Fruit fly (Drosophila melanogaster) whole organism, embryonic: ENCODE measurements around the gene CG9316.

Experiments
- Antp ChIP-seq: fragments of 200-800 bp; sonication (Bioruptor generic); optimal IDR thresholded peaks from 3 replicates; lab custom pipeline; 2016; ENCODE audit warnings: missing biosample characterization, missing genetic modification characterization
- Atf3 ChIP-seq: fragments of 200-800 bp; sonication (Bioruptor generic); optimal IDR thresholded peaks from 3 replicates; lab custom pipeline; 2016; ENCODE audit warnings: missing biosample characterization, missing genetic modification characterization
- Bteb2 ChIP-seq: fragments of 200-800 bp; sonication (Bioruptor generic); optimal IDR thresholded peaks from 2 replicates; lab custom pipeline; 2016; ENCODE audit warnings: missing biosample characterization, missing genetic modification characterization
- C15 ChIP-seq: fragments of 200-800 bp; sonication (Bioruptor generic); IDR thresholded peaks from 3 replicates; pipeline ENCODE4 v1.3.6; 2022; ENCODE audit warnings: missing biosample characterization, missing genetic modification characterization
- CG10209 ChIP-seq: fragments of 200-800 bp; sonication (Bioruptor generic); optimal IDR thresholded peaks from 3 replicates; lab custom pipeline; 2017; ENCODE audit warnings: missing biosample characterization, mild to moderate bottlenecking, missing genetic modification characterization, missing genetic modification reagents
- CG1024 ChIP-seq: fragments of 200-800 bp; sonication (Bioruptor generic); IDR thresholded peaks from 2 replicates; pipeline ENCODE4 v1.3.6; 2022; ENCODE audit warnings: missing biosample characterization, missing genetic modification characterization
- CG11695 ChIP-seq: fragments of 200-800 bp; sonication (Bioruptor generic); IDR thresholded peaks from 3 replicates; pipeline ENCODE4 v1.3.6; 2022; ENCODE audit warnings: missing biosample characterization, missing genetic modification characterization
- CG11723 ChIP-seq: fragments of 200-800 bp; sonication (Bioruptor generic); optimal IDR thresholded peaks from 2 replicates; lab custom pipeline; 2017; ENCODE audit warnings: missing biosample characterization, mild to moderate bottlenecking, missing genetic modification characterization
- CG13894 ChIP-seq: fragments of 200-800 bp; sonication (Bioruptor generic); optimal IDR thresholded peaks from 3 replicates; lab custom pipeline; 2018; ENCODE audit warnings: missing biosample characterization, mild to moderate bottlenecking, missing genetic modification characterization, moderate library complexity
- CG15514 ChIP-seq: fragments of 200-800 bp; sonication (Bioruptor generic); optimal IDR thresholded peaks from 3 replicates; lab custom pipeline; 2017; ENCODE audit warnings: missing biosample characterization, missing genetic modification characterization, mild to moderate bottlenecking, moderate library complexity, missing genetic modification reagents
- CG1647 ChIP-seq: fragments of 200-800 bp; sonication (Bioruptor generic); optimal IDR thresholded peaks from 3 replicates; lab custom pipeline; 2016; ENCODE audit warnings: missing biosample characterization, missing genetic modification characterization
- CG4424 ChIP-seq: fragments of 200-800 bp; sonication (Bioruptor generic); optimal IDR thresholded peaks from 3 replicates; lab custom pipeline; 2016; ENCODE audit warnings: missing biosample characterization, missing genetic modification characterization
- CG4707 ChIP-seq: fragments of 200-800 bp; sonication (Bioruptor generic); optimal IDR thresholded peaks from 2 replicates; lab custom pipeline; 2018; ENCODE audit warnings: missing biosample characterization, mild to moderate bottlenecking, missing genetic modification characterization, moderate library complexity
- CG7271 ChIP-seq: fragments of 200-800 bp; sonication (Bioruptor generic); optimal IDR thresholded peaks from 2 replicates; lab custom pipeline; 2018; ENCODE audit warnings: missing biosample characterization, mild to moderate bottlenecking, missing genetic modification characterization, moderate library complexity
- CG8478 ChIP-seq: fragments of >200 bp; optimal IDR thresholded peaks from 2 replicates; lab custom pipeline; 2018
- CoRest ChIP-seq: fragments of 200-800 bp; sonication (Bioruptor generic); optimal IDR thresholded peaks from 3 replicates; lab custom pipeline; 2018; ENCODE audit warnings: missing biosample characterization, mild to moderate bottlenecking, missing genetic modification characterization, moderate library complexity
- D19B ChIP-seq: fragments of 200-800 bp; sonication (Bioruptor generic); optimal IDR thresholded peaks from 2 replicates; lab custom pipeline; 2017; ENCODE audit warnings: missing biosample characterization, mild to moderate bottlenecking, missing genetic modification characterization
- Dip3 ChIP-seq: fragments of 200-800 bp; sonication (Bioruptor generic); optimal IDR thresholded peaks from 3 replicates; lab custom pipeline; 2016; ENCODE audit warnings: missing biosample characterization, missing genetic modification characterization
- Dll ChIP-seq: fragments of 200-800 bp; sonication (Bioruptor generic); IDR thresholded peaks from 4 replicates; pipeline ENCODE4 v1.3.6; 2022; ENCODE audit warnings: missing biosample characterization, missing genetic modification characterization; ENCODE audit not compliant: partially characterized antibody
- Doc2 ChIP-seq: fragments of 200-800 bp; sonication (Bioruptor generic); IDR thresholded peaks from 2 replicates; pipeline ENCODE4 v1.3.6; 2022; ENCODE audit warnings: missing biosample characterization, missing genetic modification characterization
- HLHmδ ChIP-seq: fragments of 200-800 bp; sonication (Bioruptor generic); optimal IDR thresholded peaks from 2 replicates; lab custom pipeline; 2018; ENCODE audit warnings: missing biosample characterization, mild to moderate bottlenecking, missing genetic modification characterization, moderate library complexity
- Hmr ChIP-seq: fragments of 200-800 bp; sonication (Bioruptor generic); optimal IDR thresholded peaks from 3 replicates; lab custom pipeline; 2017; ENCODE audit warnings: mild to moderate bottlenecking, missing biosample characterization, missing genetic modification reagents, missing genetic modification characterization
- Hr3 ChIP-seq: fragments of 200-800 bp; sonication (Bioruptor generic); optimal IDR thresholded peaks from 3 replicates; lab custom pipeline; 2016; ENCODE audit warnings: missing biosample characterization, missing genetic modification characterization
- Opbp ChIP-seq: fragments of 200-800 bp; sonication (Bioruptor generic); IDR thresholded peaks from 3 replicates; pipeline ENCODE4 v1.3.6; 2022; ENCODE audit warnings: missing biosample characterization, missing genetic modification characterization; ENCODE audit not compliant: partially characterized antibody
- Rfx ChIP-seq: fragments of 200-800 bp; sonication (Bioruptor generic); IDR thresholded peaks from 2 replicates; pipeline ENCODE4 v1.3.6; 2022; ENCODE audit warnings: missing biosample characterization, missing genetic modification characterization
- Six4 ChIP-seq: fragments of 200-800 bp; sonication (Bioruptor generic); optimal IDR thresholded peaks from 2 replicates; lab custom pipeline; 2016; ENCODE audit warnings: missing biosample characterization, missing genetic modification characterization
- Xrp1 ChIP-seq: fragments of 200-800 bp; sonication (Bioruptor generic); IDR thresholded peaks from 2 replicates; pipeline ENCODE4 v1.3.6; 2022; ENCODE audit warnings: missing biosample characterization, missing genetic modification characterization
- bcd ChIP-seq: fragments of 200-800 bp; sonication (Bioruptor generic); optimal IDR thresholded peaks from 2 replicates; lab custom pipeline; 2017; ENCODE audit warnings: missing biosample characterization, mild to moderate bottlenecking, missing genetic modification characterization
- bigmax ChIP-seq: fragments of 200-800 bp; sonication (Bioruptor generic); optimal IDR thresholded peaks from 2 replicates; lab custom pipeline; 2018; ENCODE audit warnings: missing biosample characterization, mild to moderate bottlenecking, missing genetic modification characterization
- chinmo ChIP-seq: fragments of 200-800 bp; sonication (Bioruptor generic); IDR thresholded peaks from 4 replicates; pipeline ENCODE4 v1.3.6; 2022; ENCODE audit warnings: missing biosample characterization, missing genetic modification characterization; ENCODE audit not compliant: partially characterized antibody
- ci ChIP-seq: fragments of 200-800 bp; sonication (Bioruptor generic); IDR thresholded peaks from 3 replicates; pipeline ENCODE4 v1.3.6; 2022; ENCODE audit warnings: missing biosample characterization, missing genetic modification characterization
- dysf ChIP-seq: fragments of 200-800 bp; sonication (Bioruptor generic); IDR thresholded peaks from 3 replicates; pipeline ENCODE4 v1.3.6; 2022; ENCODE audit warnings: missing biosample characterization, missing genetic modification characterization
- fu2 ChIP-seq: fragments of 200-800 bp; sonication (Bioruptor generic); optimal IDR thresholded peaks from 2 replicates; lab custom pipeline; 2016; ENCODE audit warnings: missing biosample characterization, missing genetic modification characterization
- gcm2 ChIP-seq: fragments of 200-800 bp; sonication (Bioruptor generic); optimal IDR thresholded peaks from 2 replicates; lab custom pipeline; 2016; ENCODE audit warnings: missing biosample characterization, missing genetic modification characterization
- her ChIP-seq: fragments of 200-800 bp; sonication (Bioruptor generic); optimal IDR thresholded peaks from 2 replicates; lab custom pipeline; 2016; ENCODE audit warnings: missing biosample characterization, missing genetic modification characterization
- ind ChIP-seq: fragments of 200-800 bp; sonication (Bioruptor generic); optimal IDR thresholded peaks from 3 replicates; lab custom pipeline; 2016; ENCODE audit warnings: missing biosample characterization, missing genetic modification characterization
- ken ChIP-seq: fragments of 200-800 bp; sonication (Bioruptor generic); IDR thresholded peaks from 3 replicates; pipeline ENCODE4 v1.3.6; 2022; ENCODE audit warnings: missing biosample characterization, missing genetic modification characterization
- lab ChIP-seq: fragments of 200-800 bp; sonication (Bioruptor generic); optimal IDR thresholded peaks from 3 replicates; lab custom pipeline; 2017; ENCODE audit warnings: missing biosample characterization, missing genetic modification characterization, mild to moderate bottlenecking, moderate library complexity, missing genetic modification reagents
- pnt ChIP-seq: fragments of 200-800 bp; sonication (Bioruptor generic); optimal IDR thresholded peaks from 3 replicates; lab custom pipeline; 2016; ENCODE audit warnings: missing biosample characterization, missing genetic modification characterization
- rib ChIP-seq: fragments of 200-800 bp; sonication (Bioruptor generic); IDR thresholded peaks from 2 replicates; pipeline ENCODE4 v1.3.6; 2022; ENCODE audit warnings: missing biosample characterization, missing genetic modification characterization
- sim ChIP-seq: fragments of 200-800 bp; sonication (Bioruptor generic); IDR thresholded peaks from 2 replicates; pipeline ENCODE4 v1.3.6; 2022; ENCODE audit warnings: missing biosample characterization, missing genetic modification characterization
- tgo ChIP-seq: fragments of 200-800 bp; sonication (Bioruptor generic); IDR thresholded peaks from 3 replicates; pipeline ENCODE4 v1.3.6; 2022; ENCODE audit warnings: missing biosample characterization, missing genetic modification characterization
- unc-4 ChIP-seq: fragments of 200-800 bp; sonication (Bioruptor generic); IDR thresholded peaks from 2 replicates; pipeline ENCODE4 v1.3.6; 2022; ENCODE audit warnings: missing biosample characterization, missing genetic modification characterization; ENCODE audit not compliant: partially characterized antibody
- unpg ChIP-seq: fragments of 200-800 bp; sonication (Bioruptor generic); optimal IDR thresholded peaks from 3 replicates; lab custom pipeline; 2018; ENCODE audit warnings: missing biosample characterization, mild to moderate bottlenecking, missing genetic modification characterization, moderate library complexity
- wek ChIP-seq: fragments of 200-800 bp; sonication (Bioruptor generic); optimal IDR thresholded peaks from 3 replicates; lab custom pipeline; 2018; ENCODE audit warnings: missing biosample characterization, mild to moderate bottlenecking, missing genetic modification characterization, moderate library complexity
- zen2 ChIP-seq: fragments of 200-800 bp; sonication (Bioruptor generic); IDR thresholded peaks from 3 replicates; pipeline ENCODE4 v1.3.6; 2022; ENCODE audit warnings: missing biosample characterization, missing genetic modification characterization; ENCODE audit not compliant: partially characterized antibody
- zfh1 ChIP-seq: fragments of 200-800 bp; sonication (Bioruptor generic); IDR thresholded peaks from 3 replicates; pipeline ENCODE4 v1.3.6; 2022; ENCODE audit warnings: missing biosample characterization, missing genetic modification characterization
- zfh2 ChIP-seq: fragments of 200-800 bp; sonication (Bioruptor generic); optimal IDR thresholded peaks from 2 replicates; lab custom pipeline; 2016; ENCODE audit warnings: missing biosample characterization, missing genetic modification characterization

Gene CG9316

DNA sequence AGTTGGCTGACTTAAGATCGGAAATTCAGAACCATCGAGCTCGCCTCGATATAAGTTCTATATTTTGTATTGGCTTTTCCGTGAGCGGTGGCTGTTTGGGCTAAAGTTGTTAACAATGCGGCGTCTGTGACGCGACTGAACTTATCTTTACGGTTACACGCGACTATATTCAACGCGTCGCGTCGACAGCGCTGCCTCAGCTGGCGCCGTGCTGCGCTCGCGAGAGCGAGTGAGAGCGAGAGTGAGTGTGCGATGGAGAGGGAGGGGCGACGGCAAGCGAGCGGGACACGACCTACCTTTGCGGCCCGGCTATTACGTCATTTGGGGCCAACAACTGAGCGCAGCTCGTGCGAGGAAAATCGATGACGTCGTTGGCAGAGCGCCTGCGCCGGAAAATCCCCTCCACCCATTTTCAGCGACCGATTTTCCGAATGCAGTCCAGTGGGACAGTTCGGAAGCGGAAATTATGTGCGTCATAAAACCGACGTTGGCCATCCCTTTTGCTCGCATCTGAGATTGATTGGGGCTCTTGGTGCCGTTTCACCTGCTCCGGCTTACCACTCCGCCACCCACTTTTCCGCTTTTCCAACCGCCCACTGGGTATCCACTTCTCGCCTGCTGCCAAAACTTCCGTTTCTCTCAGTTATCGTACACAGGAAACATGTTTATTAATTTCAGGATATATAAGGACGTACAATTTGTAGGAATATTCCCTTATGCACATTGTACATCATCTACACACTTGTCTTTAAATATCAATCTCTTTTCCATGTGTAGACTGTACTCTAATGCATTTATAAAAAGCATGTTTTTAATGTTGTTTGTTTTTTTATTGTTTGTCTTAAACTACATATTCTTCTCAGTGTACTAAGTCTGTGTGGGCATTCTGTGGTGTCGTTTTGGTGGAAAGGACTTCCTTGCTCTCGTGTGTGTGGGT is 11.6 kb downstream of the CG9316 start, which contains the start of gene Hr38 (continued):
- TF ChIP-seq CG4424: peak; percentile 10
- TF ChIP-seq CG11695 (GFP tag; lab: Robert Waterston, UW): 0 out of 3 replicates have a peak, but pooled peaks have one; percentile 38
- peak; percentile 97 for TF ChIP-seq chinmo
- TF ChIP-seq HLHmδ (GFP tag; lab: Kevin White, UChicago): peak; percentile 86
- peak; percentile 55 for TF ChIP-seq Rfx (GFP tag; lab: Robert Waterston, UW)
- TF ChIP-seq D19B (GFP tag; lab: Kevin White, UChicago): peak; percentile 55
- no peak for TF ChIP-seq CG11723
- peak; percentile 18 for TF ChIP-seq Six4 (GFP tag; lab: Kevin White, UChicago)
- peak; percentile 83 for TF ChIP-seq lab
- peak; percentile 41 for TF ChIP-seq CG15514 (GFP tag; lab: Kevin White, UChicago)
- no peak for TF ChIP-seq CG8478
- TF ChIP-seq Dll (GFP tag; lab: Robert Waterston, UW): peak; percentile 33; the same call in 1 of the 4 replicates
- peak; percentile 45; the same call in 1 of the 2 replicates for TF ChIP-seq unc-4
- TF ChIP-seq Doc2: no peak
- TF ChIP-seq her (GFP tag; lab: Kevin White, UChicago): peak; percentile 41
- peak; percentile 46; the same call in 1 of the 3 replicates for TF ChIP-seq zen2 (GFP tag; lab: Robert Waterston, UW)
- TF ChIP-seq pnt (GFP tag; lab: Kevin White, UChicago): peak; percentile 37
- TF ChIP-seq Xrp1 (GFP tag; lab: Robert Waterston, UW): peak; percentile 23; the same call in 1 of the 2 replicates
- TF ChIP-seq Bteb2 (GFP tag; lab: Kevin White, UChicago): no peak
- no peak for TF ChIP-seq CG1024 (GFP tag; lab: Robert Waterston, UW)
- peak; percentile 50 for TF ChIP-seq Dip3 (GFP tag; lab: Kevin White, UChicago)
- peak; percentile 38 for TF ChIP-seq unpg
- TF ChIP-seq sim (GFP tag; lab: Robert Waterston, UW): no peak
- TF ChIP-seq CG13894 (tag; lab: Kevin White, UChicago): peak; percentile 82
- TF ChIP-seq zfh1 (GFP tag; lab: Robert Waterston, UW): no peak
- TF ChIP-seq gcm2 (GFP tag; lab: Kevin White, UChicago): no peak
- TF ChIP-seq Hr3 (GFP tag; lab: Kevin White, UChicago): peak; percentile 38
- peak; percentile 78 for TF ChIP-seq Hmr (GFP tag; lab: Kevin White, UChicago)
- peak; percentile 0 for TF ChIP-seq wek (GFP tag; lab: Kevin White, UChicago)
- no peak for TF ChIP-seq CG4707 (GFP tag; lab: Kevin White, UChicago)
- peak; percentile 52 for TF ChIP-seq CG1647 (GFP tag; lab: Kevin White, UChicago)
- TF ChIP-seq ken (GFP tag; lab: Robert Waterston, UW): no peak
- TF ChIP-seq fu2: peak; percentile 46
- TF ChIP-seq ind (GFP tag; lab: Kevin White, UChicago): peak; percentile 52
- no peak for TF ChIP-seq bigmax
- peak; percentile 22 for TF ChIP-seq zfh2 (GFP tag; lab: Kevin White, UChicago)
- peak; percentile 65; the same call in 2 of the 3 replicates for TF ChIP-seq ci (GFP tag; lab: Robert Waterston, UW)
- peak; percentile 47 for TF ChIP-seq bcd (GFP tag; lab: Kevin White, UChicago)
- TF ChIP-seq rib (GFP tag; lab: Robert Waterston, UW): 0 out of 2 replicates have a peak, but pooled peaks have one; percentile 42
- TF ChIP-seq C15 (GFP tag; lab: Robert Waterston, UW): no peak
- peak; percentile 22 for TF ChIP-seq CG10209
- TF ChIP-seq Antp (GFP tag; lab: Kevin White, UChicago): peak; percentile 51
- no peak for TF ChIP-seq CG7271
- peak; percentile 44 for TF ChIP-seq CoRest (tag; lab: Kevin White, UChicago)
- peak; percentile 32 for TF ChIP-seq Atf3
- no peak for TF ChIP-seq Opbp
- 0 out of 3 replicates have a peak, but pooled peaks have one; percentile 15 for TF ChIP-seq tgo (GFP tag; lab: Robert Waterston, UW)
- peak; percentile 25; the same call in 1 of the 3 replicates for TF ChIP-seq dysf (GFP tag; lab: Robert Waterston, UW)
